Worm (Caenorhabditis elegans) whole organism, early embryonic: ENCODE data around the gene C50E3.7.

ENCODE experiments used
- F13C5.2 ChIP-seq: sonication (generic microtip); optimal IDR thresholded peaks from 2 replicates; lab custom pipeline; 2017; ENCODE audit warnings: mild to moderate bottlenecking, missing genetic modification characterization, inconsistent platforms, missing compliant biosample characterization
- aly-1 ChIP-seq: sonication (generic microtip); optimal IDR thresholded peaks from 2 replicates; lab custom pipeline; 2016; ENCODE audit warnings: missing genetic modification characterization, missing compliant biosample characterization
- ama-1 ChIP-seq: fragments of 150-350 bp; optimal IDR thresholded peaks from 2 replicates; lab custom pipeline; 2014
- ceh-13 ChIP-seq: fragments of 200-800 bp; sonication (Bioruptor generic); optimal IDR thresholded peaks from 2 replicates; lab custom pipeline; 2018; ENCODE audit warnings: mild to moderate bottlenecking, missing genetic modification characterization, missing compliant biosample characterization
- ets-7 ChIP-seq: sonication (generic microtip); optimal IDR thresholded peaks from 2 replicates; lab custom pipeline; 2016; ENCODE audit warnings: missing genotype, missing genetic modification characterization, missing compliant biosample characterization
- hnd-1 ChIP-seq: sonication (generic microtip); optimal IDR thresholded peaks from 2 replicates; lab custom pipeline; 2016; ENCODE audit warnings: missing genetic modification characterization, missing compliant biosample characterization

DNA sequence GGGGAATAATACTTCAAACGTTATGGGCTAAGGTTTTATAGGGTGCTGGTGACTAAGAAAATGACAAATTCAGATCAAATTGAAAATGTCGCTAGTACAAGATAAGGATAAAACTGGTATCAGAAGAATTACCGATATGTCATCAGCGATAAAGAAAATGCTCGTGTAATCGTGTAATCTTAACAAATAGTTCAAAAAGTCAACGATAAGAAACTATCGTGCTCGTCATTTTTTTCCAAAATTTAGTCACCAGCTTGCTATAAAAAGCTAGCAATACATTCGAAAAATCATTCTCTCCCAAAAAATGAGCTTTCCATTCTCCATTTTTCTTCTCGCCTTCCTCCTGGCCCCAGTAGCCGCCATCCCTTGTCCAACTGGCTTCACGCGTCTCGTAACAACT lies 39.6 kb upstream of the C50E3.7 start, which contains the start of gene clec-45:
- TF ChIP-seq ceh-13, result no peak
- TF ChIP-seq F13C5.2 (tag; lab: Kevin White, UChicago), result no peak
- TF ChIP-seq ama-1 (lab: Kevin White, UChicago), result no peak
- no peak for TF ChIP-seq ets-7 (tag; lab: Kevin White, UChicago)
- TF ChIP-seq hnd-1 (tag; lab: Kevin White, UChicago), result no peak
- TF ChIP-seq aly-1 (tag; lab: Kevin White, UChicago), result no peak
